Worm (Caenorhabditis elegans): ENCODE results near the gene coa-3.

DNA sequence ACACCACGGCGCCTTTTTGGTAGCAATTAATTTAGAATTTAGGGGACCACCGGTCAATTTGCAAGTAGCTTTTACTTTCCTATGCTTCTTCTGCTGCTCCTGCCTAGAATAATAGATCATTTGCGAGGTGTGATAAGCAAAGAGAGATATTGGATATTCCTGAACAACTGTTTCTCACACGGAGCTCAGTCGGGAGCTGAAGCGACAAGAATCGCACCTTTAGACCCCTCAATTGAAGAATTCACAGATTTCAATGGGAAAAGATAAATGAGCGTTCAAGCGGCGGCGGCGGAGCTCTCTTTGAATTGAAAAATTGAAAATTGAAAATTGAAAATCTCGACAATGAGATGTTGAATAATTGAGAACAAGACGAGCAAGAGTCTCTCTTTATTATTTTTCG lies 29.9 kb downstream of the coa-3 start:
- TF ChIP-seq nhr-6 (tag; optimal IDR thresholded peaks at IDR 0.05) (no peak), T20F7.1 (GFP tag; optimal IDR thresholded peaks at IDR 0.05) (no peak), hlh-11 (tag; optimal IDR thresholded peaks at IDR 0.05) (no peak)

All from whole organism, L4 larva.